Worm (Caenorhabditis elegans): ENCODE results near the gene sly-1.
A peak's percentile ranks its signal among the peaks of the same experiment; 100 is the strongest.

The sly-1 gene

ce11 chrIII:10521219-10521618 is 14.4 kb downstream of the sly-1 start:
- TF ChIP-seq snpc-1.1 (tag; optimal IDR thresholded peaks at IDR 0.05; ENCODE audit: insufficient read depth) (no peak), ceh-91 (GFP tag; IDR thresholded peaks at IDR 0.05) (no peak), ets-4 (GFP tag; optimal IDR thresholded peaks at IDR 0.05) (no peak), ZK185.1 (tag; optimal IDR thresholded peaks at IDR 0.05; ENCODE audit: poor library complexity, severe bottlenecking) (no peak), dox-1 (GFP tag; IDR thresholded peaks at IDR 0.05) (no peak), F10E7.11 (tag; optimal IDR thresholded peaks at IDR 0.05) (no peak), nhr-120 (GFP tag; IDR thresholded peaks at IDR 0.05) (no peak), F49E8.2 (tag; optimal IDR thresholded peaks at IDR 0.05; ENCODE audit: insufficient read depth) (no peak), C17E4.6 (GFP tag; IDR thresholded peaks at IDR 0.05) (no peak), repo-1 (tag; optimal IDR thresholded peaks at IDR 0.05) (no peak), F52B5.7 (tag; optimal IDR thresholded peaks at IDR 0.05) (no peak), C06A6.2 (GFP tag; conservative IDR thresholded peaks at IDR 0.05) (no peak), dpff-1 (tag; optimal IDR thresholded peaks at IDR 0.05) (no peak), aptf-2 (GFP tag; conservative IDR thresholded peaks at IDR 0.05) (no peak), Y56A3A.18 (GFP tag; IDR thresholded peaks at IDR 0.05) (no peak), T26A5.8 (tag; optimal IDR thresholded peaks at IDR 0.05) (no peak), let-607 (tag; optimal IDR thresholded peaks at IDR 0.05) (no peak), ceh-40 (GFP tag; IDR thresholded peaks at IDR 0.05) (no peak), F23B12.7 (tag; optimal IDR thresholded peaks at IDR 0.05; ENCODE audit: insufficient read depth) (no peak)

- TF ChIP-seq T26A5.8 (tag; optimal IDR thresholded peaks at IDR 0.05), result no peak
- no peak for TF ChIP-seq cebp-1 (GFP tag; IDR thresholded peaks at IDR 0.05)
- no peak for TF ChIP-seq cebp-1 (tag; optimal IDR thresholded peaks at IDR 0.05)
- TF ChIP-seq nfyb-1 (GFP tag; IDR thresholded peaks at IDR 0.05), result no peak
- no peak for TF ChIP-seq T07F8.4 (tag; optimal IDR thresholded peaks at IDR 0.05)
- no peak for TF ChIP-seq zfh-2 (GFP tag; conservative IDR thresholded peaks at IDR 0.05)
- TF ChIP-seq tlf-1 (GFP tag; optimal IDR thresholded peaks at IDR 0.05), result no peak
- no peak for TF ChIP-seq ama-1 (optimal IDR thresholded peaks at IDR 0.05)
- no peak for TF ChIP-seq ama-1 (GFP tag; optimal IDR thresholded peaks at IDR 0.05)
- no peak for TF ChIP-seq F52B5.7 (tag; optimal IDR thresholded peaks at IDR 0.05)
- no peak for TF ChIP-seq zim-3 (tag; optimal IDR thresholded peaks at IDR 0.05)
Observed at ce11 chrIII:10523025-10523424, 16.2 kb downstream of the sly-1 start.

ce11 chrIII:10524823-10525222 is 18.0 kb downstream of the sly-1 start:
- no peak for TF ChIP-seq hmg-1.2 (GFP tag; IDR thresholded peaks at IDR 0.05)
- peak; percentile 21 for TF ChIP-seq snpc-4 (GFP tag; optimal IDR thresholded peaks at IDR 0.05)
- peak in 3 of 4 experiments; percentile 53 to 74 (median 59) for TF ChIP-seq snpc-4 (tag; optimal IDR thresholded peaks at IDR 0.05)
- no peak for TF ChIP-seq aptf-2 (GFP tag; conservative IDR thresholded peaks at IDR 0.05)
- no peak for TF ChIP-seq zim-3 (tag; optimal IDR thresholded peaks at IDR 0.05)

ce11 chrIII:10525927-10526326 is 19.1 kb downstream of the sly-1 start:
- TF ChIP-seq cebp-1 (GFP tag; IDR thresholded peaks at IDR 0.05) (no peak), cebp-1 (tag; optimal IDR thresholded peaks at IDR 0.05) (peak; percentile 3), ekl-4 (GFP tag; IDR thresholded peaks at IDR 0.05) (no peak)

ce11 chrIII:10527446-10527845 is 20.6 kb downstream of the sly-1 start:
- TF ChIP-seq athp-1 (tag; optimal IDR thresholded peaks at IDR 0.05) (no peak), cebp-1 (GFP tag; IDR thresholded peaks at IDR 0.05) (no peak), cebp-1 (tag; optimal IDR thresholded peaks at IDR 0.05) (no peak), snpc-1.3 (tag; optimal IDR thresholded peaks at IDR 0.05; ENCODE audit: insufficient read depth) (no peak), madf-3 (GFP tag; IDR thresholded peaks at IDR 0.05) (0 out of 2 replicates have a peak, but pooled peaks have one; percentile 65), madf-6 (GFP tag; IDR thresholded peaks at IDR 0.05) (no peak), ceh-27 (GFP tag; optimal IDR thresholded peaks at IDR 0.05) (no peak)
